Worm (Caenorhabditis elegans) whole organism, L1 larva: ENCODE measurements around the gene Y62F5A.9.
A peak's percentile ranks its signal among the peaks of the same experiment; 100 is the strongest.

Source experiments
- C04F5.9 ChIP-seq: sonication (generic microtip); optimal IDR thresholded peaks from 2 replicates; lab custom pipeline; 2016; ENCODE audit warnings: missing genetic modification characterization, missing compliant biosample characterization
- C34B4.2 ChIP-seq: sonication (generic microtip); optimal IDR thresholded peaks from 2 replicates; lab custom pipeline; 2017; ENCODE audit warnings: mild to moderate bottlenecking, missing genetic modification characterization, missing compliant biosample characterization
- F16B12.6 ChIP-seq: fragments of 150-350 bp; optimal IDR thresholded peaks from 2 replicates; lab custom pipeline; 2014; ENCODE audit warnings: missing biosample characterization, missing genetic modification characterization
- aly-2 ChIP-seq: fragments of 150-350 bp; optimal IDR thresholded peaks from 2 replicates; lab custom pipeline; 2014; ENCODE audit warnings: missing biosample characterization, missing genetic modification characterization
- ceh-8 ChIP-seq: fragments of 200-800 bp; sonication (Bioruptor generic); optimal IDR thresholded peaks from 2 replicates; lab custom pipeline; 2018; ENCODE audit warnings: mild to moderate bottlenecking, missing genetic modification characterization, moderate library complexity, missing compliant biosample characterization
- ceh-82 ChIP-seq, 3 experiments: fragments of 150-350 bp in 1 of 3; sonication (generic microtip) in 2 of 3; optimal IDR thresholded peaks; 2 replicates each; lab custom pipeline; 2014 to 2017; ENCODE audit warnings: missing biosample characterization in 3 of 3, missing genetic modification characterization in 3 of 3
- ceh-90 ChIP-seq: sonication (generic microtip); optimal IDR thresholded peaks from 2 replicates; lab custom pipeline; 2016; ENCODE audit warnings: missing genetic modification characterization, missing compliant biosample characterization
- efl-1 ChIP-seq, 4 experiments: fragments of 150-350 bp; optimal IDR thresholded peaks in 3 of 4; peaks in 1 of 4; 1 replicate in 1 of 4; 2 replicates in 3 of 4; lab custom pipeline; 2014; ENCODE audit warnings: missing biosample characterization in 2 of 4, missing genetic modification characterization in 2 of 4, missing genetic modification reagents in 2 of 4
- efl-3 ChIP-seq: fragments of 200-800 bp; sonication (Bioruptor generic); optimal IDR thresholded peaks from 2 replicates; lab custom pipeline; 2018; ENCODE audit warnings: mild to moderate bottlenecking, missing genetic modification characterization, missing compliant biosample characterization
- egl-27 ChIP-seq, 2 experiments: fragments of 150-350 bp in 1 of 2; sonication (generic microtip); optimal IDR thresholded peaks; 3 replicates each; lab custom pipeline; 2017 to 2018; ENCODE audit warnings: missing biosample characterization in 2 of 2, missing genetic modification characterization in 2 of 2, missing genetic modification reagents in 2 of 2
- elt-2 ChIP-seq: sonication (generic microtip); optimal IDR thresholded peaks from 2 replicates; lab custom pipeline; 2016; ENCODE audit warnings: missing genetic modification characterization, mild to moderate bottlenecking, inconsistent platforms, missing compliant biosample characterization, missing genetic modification reagents
- elt-3 ChIP-seq, 6 experiments: fragments of 150-350 bp in 1 of 6; sonication (generic microtip); optimal IDR thresholded peaks; 2 replicates each; lab custom pipeline; 2017 to 2018; ENCODE audit warnings: missing biosample characterization in 6 of 6, missing genetic modification characterization in 6 of 6, inconsistent platforms in 1 of 6
- ets-5 ChIP-seq: fragments of 200-800 bp; sonication (Bioruptor generic); IDR thresholded peaks from 2 replicates; pipeline ENCODE4 v1.3.6; 2022; ENCODE audit warnings: missing genetic modification characterization, missing compliant biosample characterization
- fkh-10 ChIP-seq: sonication (generic microtip); optimal IDR thresholded peaks from 2 replicates; lab custom pipeline; 2017; ENCODE audit warnings: missing biosample characterization, missing genetic modification reagents, missing genetic modification characterization
- fkh-4 ChIP-seq: sonication (generic microtip); optimal IDR thresholded peaks from 2 replicates; lab custom pipeline; 2016; ENCODE audit warnings: missing compliant biosample characterization, missing genetic modification characterization, borderline replicate concordance
- fkh-8 ChIP-seq: sonication (generic microtip); optimal IDR thresholded peaks from 2 replicates; lab custom pipeline; 2016; ENCODE audit warnings: mild to moderate bottlenecking, missing genetic modification characterization, missing compliant biosample characterization
- fos-1 ChIP-seq: fragments of 150-350 bp; optimal IDR thresholded peaks from 2 replicates; lab custom pipeline; 2014; ENCODE audit warnings: missing biosample characterization, missing genetic modification characterization
- hpl-2 ChIP-seq: fragments of 150-350 bp; optimal IDR thresholded peaks from 2 replicates; lab custom pipeline; 2014; ENCODE audit warnings: missing biosample characterization, missing genetic modification reagents, missing genetic modification characterization
- irx-1 ChIP-seq: sonication (generic microtip); optimal IDR thresholded peaks from 2 replicates; lab custom pipeline; 2016; ENCODE audit warnings: missing genetic modification characterization, missing compliant biosample characterization
- jun-1 ChIP-seq: fragments of 150-350 bp; optimal IDR thresholded peaks from 2 replicates; lab custom pipeline; 2014; ENCODE audit warnings: missing biosample characterization, missing genetic modification reagents, missing genetic modification characterization
- lin-13 ChIP-seq: fragments of 150-350 bp; optimal IDR thresholded peaks from 2 replicates; lab custom pipeline; 2014; ENCODE audit warnings: missing biosample characterization, missing genetic modification reagents, missing genetic modification characterization
- lin-14 ChIP-seq: fragments of 200-800 bp; sonication (Bioruptor generic); optimal IDR thresholded peaks from 2 replicates; lab custom pipeline; 2018; ENCODE audit warnings: mild to moderate bottlenecking, missing genetic modification characterization, moderate library complexity, missing compliant biosample characterization
- lin-15B ChIP-seq: fragments of 150-350 bp; sonication (generic microtip); optimal IDR thresholded peaks from 3 replicates; lab custom pipeline; 2014; ENCODE audit warnings: missing biosample characterization, missing genetic modification characterization
- lin-35 ChIP-seq, 2 experiments: fragments of 150-350 bp; optimal IDR thresholded peaks; 2 replicates each; lab custom pipeline; 2014; ENCODE audit warnings: missing biosample characterization in 2 of 2, missing genetic modification characterization in 2 of 2, missing genetic modification reagents in 2 of 2
- lin-39 ChIP-seq: fragments of 150-350 bp; optimal IDR thresholded peaks from 2 replicates; lab custom pipeline; 2014; ENCODE audit warnings: missing biosample characterization, missing genetic modification reagents, missing genetic modification characterization
- lir-3 ChIP-seq: sonication (generic microtip); optimal IDR thresholded peaks from 2 replicates; lab custom pipeline; 2016; ENCODE audit warnings: mild to moderate bottlenecking, missing genetic modification characterization, moderate library complexity, missing compliant biosample characterization; ENCODE audit not compliant: poor library complexity
- mab-9 ChIP-seq: fragments of 200-800 bp; sonication (Bioruptor generic); IDR thresholded peaks from 2 replicates; pipeline ENCODE4 v1.3.6; 2022; ENCODE audit warnings: missing genetic modification reagents, missing genetic modification characterization, missing compliant biosample characterization
- nhr-11 ChIP-seq: fragments of 150-350 bp; optimal IDR thresholded peaks from 2 replicates; lab custom pipeline; 2014; ENCODE audit warnings: missing biosample characterization, missing genetic modification characterization
- nhr-12 ChIP-seq: sonication (generic microtip); optimal IDR thresholded peaks from 2 replicates; lab custom pipeline; 2017; ENCODE audit warnings: missing biosample characterization, missing genetic modification characterization
- nhr-19 ChIP-seq: fragments of 200-800 bp; sonication (Bioruptor generic); conservative IDR thresholded peaks from 2 replicates; pipeline ENCODE4 v1.3.6; 2022; ENCODE audit warnings: missing genetic modification characterization, missing compliant biosample characterization
- nhr-47 ChIP-seq: sonication (generic microtip); optimal IDR thresholded peaks from 2 replicates; lab custom pipeline; 2016; ENCODE audit warnings: mild to moderate bottlenecking, missing genetic modification characterization, moderate library complexity, missing compliant biosample characterization
- nhr-76 ChIP-seq: sonication (generic microtip); optimal IDR thresholded peaks from 2 replicates; lab custom pipeline; 2017; ENCODE audit warnings: missing biosample characterization, missing genetic modification characterization
- nhr-77 ChIP-seq: fragments of 150-350 bp; optimal IDR thresholded peaks from 2 replicates; lab custom pipeline; 2014; ENCODE audit warnings: missing biosample characterization, missing genetic modification characterization
- nhr-84 ChIP-seq: sonication (generic microtip); optimal IDR thresholded peaks from 2 replicates; lab custom pipeline; 2017; ENCODE audit warnings: missing biosample characterization, missing genetic modification characterization
- nhr-85 ChIP-seq: sonication (generic microtip); peaks from one replicate; lab custom pipeline; 2016; ENCODE audit warnings: missing genetic modification characterization, inconsistent platforms, missing compliant biosample characterization
- nhr-90 ChIP-seq: sonication (generic microtip); optimal IDR thresholded peaks from 2 replicates; lab custom pipeline; 2016; ENCODE audit warnings: mild to moderate bottlenecking, missing genetic modification characterization, missing compliant biosample characterization; ENCODE audit not compliant: poor library complexity
- pag-3 ChIP-seq: sonication (generic microtip); optimal IDR thresholded peaks from 2 replicates; lab custom pipeline; 2017; ENCODE audit warnings: missing genetic modification characterization, mild to moderate bottlenecking, missing compliant biosample characterization, antibody characterized with exemption, borderline replicate concordance; ENCODE audit not compliant: insufficient read depth
- snpc-4 ChIP-seq: fragments of 150-350 bp; optimal IDR thresholded peaks from 2 replicates; lab custom pipeline; 2014; ENCODE audit warnings: missing biosample characterization, missing genetic modification characterization
- sptf-1 ChIP-seq: fragments of 150-350 bp; optimal IDR thresholded peaks from 2 replicates; lab custom pipeline; 2014; ENCODE audit warnings: missing biosample characterization, missing genetic modification characterization
- sup-37 ChIP-seq: fragments of 200-800 bp; sonication (Bioruptor generic); optimal IDR thresholded peaks from 2 replicates; lab custom pipeline; 2018; ENCODE audit warnings: mild to moderate bottlenecking, missing genetic modification characterization, missing compliant biosample characterization
- swsn-7 ChIP-seq: sonication (generic microtip); optimal IDR thresholded peaks from 2 replicates; lab custom pipeline; 2016; ENCODE audit warnings: missing genetic modification characterization, missing compliant biosample characterization
- tbx-2 ChIP-seq: sonication (generic microtip); optimal IDR thresholded peaks from 2 replicates; lab custom pipeline; 2016; ENCODE audit warnings: missing genetic modification characterization, missing compliant biosample characterization
- tlp-1 ChIP-seq: fragments of 150-350 bp; optimal IDR thresholded peaks from 2 replicates; lab custom pipeline; 2014; ENCODE audit warnings: missing biosample characterization, missing genetic modification characterization
- unc-30 ChIP-seq: sonication (generic microtip); optimal IDR thresholded peaks from 2 replicates; lab custom pipeline; 2017; ENCODE audit warnings: missing biosample characterization, missing genetic modification characterization
- unc-86 ChIP-seq: sonication (generic microtip); optimal IDR thresholded peaks from 2 replicates; lab custom pipeline; 2016; ENCODE audit warnings: missing genetic modification characterization, missing compliant biosample characterization
- vab-15 ChIP-seq: sonication (generic microtip); optimal IDR thresholded peaks from 2 replicates; lab custom pipeline; 2017; ENCODE audit warnings: missing genotype, mild to moderate bottlenecking, missing genetic modification characterization, missing compliant biosample characterization
- zag-1 ChIP-seq: fragments of 150-350 bp; optimal IDR thresholded peaks from 2 replicates; lab custom pipeline; 2014; ENCODE audit warnings: missing biosample characterization, missing genetic modification characterization
- zip-4 ChIP-seq: fragments of 200-800 bp; sonication (Bioruptor generic); optimal IDR thresholded peaks from 2 replicates; lab custom pipeline; 2018; ENCODE audit warnings: mild to moderate bottlenecking, missing genetic modification characterization, moderate library complexity, missing compliant biosample characterization
- ztf-4 ChIP-seq: fragments of 150-350 bp; optimal IDR thresholded peaks from 2 replicates; lab custom pipeline; 2014; ENCODE audit warnings: missing biosample characterization, missing genetic modification characterization

The Y62F5A.9 gene

ce11 chrII:11568670-11569069 is 30.0 kb upstream of the Y62F5A.9 start:
- TF ChIP-seq ceh-82 (tag; optimal IDR thresholded peaks at IDR 0.05; lab: Kevin White, UChicago) (no peak), efl-1 (optimal IDR thresholded peaks at IDR 0.05; lab: Kevin White, UChicago) (no peak), efl-1 (GFP tag; optimal IDR thresholded peaks at IDR 0.05 in 1 of 2; lab: Kevin White, UChicago) (peak in 1 of 2 experiments; percentile 50), tlp-1 (no peak), fkh-4 (tag; lab: Kevin White, UChicago) (no peak), hpl-2 (GFP tag; lab: Kevin White, UChicago) (no peak), fkh-10 (GFP tag; lab: Kevin White, UChicago) (no peak), ets-5 (GFP tag; lab: Robert Waterston, UW) (no peak)
- TF ChIP-seq, all 84 proteins: peak for 1

- TF ChIP-seq irx-1 (tag; lab: Kevin White, UChicago) (no peak), elt-2 (no peak), elt-3 (tag; optimal IDR thresholded peaks at IDR 0.05; lab: Kevin White, UChicago) (no peak), aly-2 (tag; lab: Kevin White, UChicago) (no peak), pag-3 (tag; lab: Kevin White, UChicago) (no peak), mab-9 (no peak), zip-4 (no peak), lir-3 (tag; lab: Kevin White, UChicago) (no peak), vab-15 (tag; lab: Kevin White, UChicago) (no peak), egl-27 (tag; optimal IDR thresholded peaks at IDR 0.05; lab: Kevin White, UChicago) (no peak), lin-15B (tag; lab: Kevin White, UChicago) (no peak), zag-1 (no peak), tbx-2 (peak; percentile 3), lin-39 (no peak), nhr-47 (tag; lab: Kevin White, UChicago) (no peak), swsn-7 (tag; lab: Kevin White, UChicago) (no peak), fos-1 (no peak), lin-13 (GFP tag; lab: Kevin White, UChicago) (no peak), fkh-4 (tag; lab: Kevin White, UChicago) (no peak), nhr-77 (tag; lab: Kevin White, UChicago) (no peak), fkh-10 (GFP tag; lab: Kevin White, UChicago) (no peak), fkh-8 (tag; lab: Kevin White, UChicago) (no peak), lin-14 (GFP tag; lab: Kevin White, UChicago) (peak; percentile 46), sup-37 (GFP tag; lab: Kevin White, UChicago) (no peak), nhr-11 (tag; lab: Kevin White, UChicago) (no peak), nhr-19 (GFP tag; lab: Robert Waterston, UW) (no peak), unc-30 (tag; lab: Kevin White, UChicago) (no peak), ztf-4 (tag; lab: Kevin White, UChicago) (no peak), ceh-8 (GFP tag; lab: Kevin White, UChicago) (no peak), jun-1 (tag; lab: Kevin White, UChicago) (no peak), unc-86 (tag; lab: Kevin White, UChicago) (peak; percentile 7), nhr-90 (tag; lab: Kevin White, UChicago) (no peak), nhr-84 (no peak), ceh-90 (tag; lab: Kevin White, UChicago) (no peak), efl-3 (GFP tag; lab: Kevin White, UChicago) (no peak), ets-5 (GFP tag; lab: Robert Waterston, UW) (no peak), nhr-12 (no peak), lin-35 (GFP tag; optimal IDR thresholded peaks at IDR 0.05; lab: Kevin White, UChicago) (peak; percentile 45 to 47), F16B12.6 (tag; lab: Kevin White, UChicago) (peak; percentile 1), C34B4.2 (no peak), nhr-76 (no peak), tlp-1 (no peak), sptf-1 (no peak), snpc-4 (tag; lab: Kevin White, UChicago) (no peak), nhr-85 (tag; lab: Kevin White, UChicago) (peak; percentile 25), C04F5.9 (no peak)
These were observed 28.5 kb upstream of the Y62F5A.9 start, which contains the start of gene F54D5.5 for ce11 chrII:11566970-11567711. TSS of gene F54D5.5 (minus strand) at chrII:11567020.
